Worm (Caenorhabditis elegans) whole organism, L4/young adult: ENCODE results near the gene str-255.

Experiments used
- W03F9.2 ChIP-seq: fragments of 150-350 bp; optimal IDR thresholded peaks from 2 replicates; lab custom pipeline; 2014; ENCODE audit warnings: missing biosample characterization, missing genetic modification characterization
- him-1 ChIP-seq: sonication (generic microtip); optimal IDR thresholded peaks from 2 replicates; lab custom pipeline; 2016; ENCODE audit warnings: missing genotype, missing genetic modification reagents, missing genetic modification characterization, missing compliant biosample characterization

- TF ChIP-seq W03F9.2 (tag; lab: Kevin White, UChicago) (no peak), him-1 (tag; lab: Kevin White, UChicago) (no peak)
Measured at ce11 chrV:2151458-2151857, 12.2 kb downstream of the str-255 start, which contains the start of gene srbc-24.
